Fruit fly (Drosophila melanogaster) whole organism, pupa: Measurements from ENCODE around the gene CG43175.

Source experiments
- CG10348 ChIP-seq: fragments of 200-800 bp; sonication (Bioruptor generic); IDR thresholded peaks from 2 replicates; pipeline ENCODE4 v1.3.6; 2022; ENCODE audit warnings: missing biosample characterization, missing genetic modification characterization
- CG12605 ChIP-seq: fragments of 200-800 bp; sonication (Bioruptor generic); IDR thresholded peaks from 2 replicates; pipeline ENCODE4 v1.3.6; 2022; ENCODE audit warnings: missing biosample characterization, missing genetic modification characterization
- CG13204 ChIP-seq: fragments of 200-800 bp; sonication (Bioruptor generic); optimal IDR thresholded peaks from 2 replicates; lab custom pipeline; 2018; ENCODE audit warnings: missing biosample characterization, mild to moderate bottlenecking, missing genetic modification characterization, moderate library complexity
- CG14655 ChIP-seq: fragments of 200-800 bp; sonication (Bioruptor generic); optimal IDR thresholded peaks from 3 replicates; lab custom pipeline; 2017; ENCODE audit warnings: mild to moderate bottlenecking, missing biosample characterization, missing genetic modification reagents, missing genetic modification characterization
- CG15710 ChIP-seq: fragments of 200-800 bp; sonication (Bioruptor generic); optimal IDR thresholded peaks from 2 replicates; lab custom pipeline; 2018; ENCODE audit warnings: missing biosample characterization, mild to moderate bottlenecking, missing genetic modification characterization, moderate library complexity
- CG17806 ChIP-seq: fragments of 200-800 bp; sonication (Bioruptor generic); optimal IDR thresholded peaks from 2 replicates; lab custom pipeline; 2018; ENCODE audit warnings: missing biosample characterization, mild to moderate bottlenecking, missing genetic modification characterization, moderate library complexity
- CG32121 ChIP-seq: fragments of 200-800 bp; sonication (Bioruptor generic); IDR thresholded peaks from 2 replicates; pipeline ENCODE4 v1.3.6; 2022; ENCODE audit warnings: missing biosample characterization, missing genetic modification characterization
- CG34367 ChIP-seq: fragments of 200-800 bp; sonication (Bioruptor generic); optimal IDR thresholded peaks from 2 replicates; lab custom pipeline; 2018; ENCODE audit warnings: missing biosample characterization, mild to moderate bottlenecking, missing genetic modification characterization
- CG4496 ChIP-seq: fragments of 200-800 bp; sonication (Bioruptor generic); IDR thresholded peaks from 3 replicates; pipeline ENCODE4 v1.3.6; 2022; ENCODE audit warnings: missing biosample characterization, missing genetic modification characterization
- CG8159 ChIP-seq: fragments of 200-800 bp; sonication (Bioruptor generic); optimal IDR thresholded peaks from 3 replicates; lab custom pipeline; 2018; ENCODE audit warnings: missing biosample characterization, mild to moderate bottlenecking, missing genetic modification characterization, moderate library complexity
- CG8301 ChIP-seq: fragments of 200-800 bp; sonication (Bioruptor generic); optimal IDR thresholded peaks from 2 replicates; lab custom pipeline; 2018; ENCODE audit warnings: missing biosample characterization, mild to moderate bottlenecking, missing genetic modification characterization
- CG9948 ChIP-seq: fragments of 200-800 bp; sonication (Bioruptor generic); optimal IDR thresholded peaks from 2 replicates; lab custom pipeline; 2018; ENCODE audit warnings: missing biosample characterization, mild to moderate bottlenecking, missing genetic modification characterization, moderate library complexity
- D1 ChIP-seq: fragments of 200-800 bp; sonication (Bioruptor generic); optimal IDR thresholded peaks from 2 replicates; lab custom pipeline; 2018; ENCODE audit warnings: missing biosample characterization, mild to moderate bottlenecking, missing genetic modification characterization, moderate library complexity
- EcR ChIP-seq: fragments of 200-800 bp; sonication (Bioruptor generic); optimal IDR thresholded peaks from 3 replicates; lab custom pipeline; 2019; ENCODE audit warnings: missing biosample characterization, missing genetic modification characterization, mild to moderate bottlenecking, moderate library complexity, missing genetic modification reagents
- Ets98B ChIP-seq: fragments of 200-800 bp; sonication (Bioruptor generic); IDR thresholded peaks from 2 replicates; pipeline ENCODE4 v1.3.6; 2022; ENCODE audit warnings: missing biosample characterization, missing genetic modification characterization
- Pif1A ChIP-seq: fragments of 200-800 bp; sonication (Bioruptor generic); optimal IDR thresholded peaks from 3 replicates; lab custom pipeline; 2016; ENCODE audit warnings: missing biosample characterization, missing genetic modification characterization
- Pif1B ChIP-seq: fragments of 200-800 bp; sonication (Bioruptor generic); optimal IDR thresholded peaks from 3 replicates; lab custom pipeline; 2016; ENCODE audit warnings: missing biosample characterization, missing genetic modification characterization
- Snoo ChIP-seq: fragments of 200-800 bp; sonication (Bioruptor generic); optimal IDR thresholded peaks from 3 replicates; lab custom pipeline; 2017; ENCODE audit warnings: missing biosample characterization, mild to moderate bottlenecking, missing genetic modification characterization, inconsistent platforms
- fd96Ca ChIP-seq: fragments of 200-800 bp; sonication (Bioruptor generic); IDR thresholded peaks from 3 replicates; pipeline ENCODE4 v1.3.6; 2022; ENCODE audit warnings: missing biosample characterization, missing genetic modification characterization
- gl ChIP-seq: fragments of 200-800 bp; sonication (Bioruptor generic); optimal IDR thresholded peaks from 2 replicates; lab custom pipeline; 2018; ENCODE audit warnings: missing biosample characterization, mild to moderate bottlenecking, missing genetic modification characterization
- rn ChIP-seq: fragments of 200-800 bp; sonication (Bioruptor generic); IDR thresholded peaks from 2 replicates; pipeline ENCODE4 v1.3.6; 2022; ENCODE audit warnings: missing biosample characterization, missing genetic modification characterization

CG43175 gene

DNA sequence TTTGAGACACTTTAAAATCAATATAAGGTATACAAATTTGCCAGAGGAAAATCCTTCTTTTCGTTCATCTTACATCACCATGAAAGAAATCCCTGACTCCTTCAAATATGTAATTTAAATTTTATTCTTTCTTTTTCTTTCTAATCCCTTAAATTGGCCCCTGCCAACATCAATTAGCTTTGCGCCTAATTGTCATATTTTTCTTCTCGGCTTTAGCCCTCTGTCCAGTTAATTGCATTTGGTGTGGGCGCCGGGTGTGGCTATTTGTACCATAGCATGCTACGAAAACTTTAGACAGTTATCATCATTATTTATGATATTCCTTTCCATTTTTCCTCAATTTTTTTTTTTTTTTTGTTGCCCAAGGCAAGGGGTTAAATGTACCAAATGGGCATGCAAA lies at the start of gene CG43175:
Gene CG43175 (plus strand): TSS at position 301 of the 400 bp plus-strand sequence.
- TF ChIP-seq CG8301 (tag; lab: Kevin White, UChicago) = no peak
- TF ChIP-seq CG12605 (GFP tag; lab: Robert Waterston, UW) = no peak
- TF ChIP-seq gl = no peak
- no peak for TF ChIP-seq CG34367
- no peak for TF ChIP-seq CG17806 (tag; lab: Kevin White, UChicago)
- no peak for TF ChIP-seq CG13204 (GFP tag; lab: Kevin White, UChicago)
- no peak for TF ChIP-seq CG32121
- no peak for TF ChIP-seq CG8159 (tag; lab: Kevin White, UChicago)
- no peak for TF ChIP-seq fd96Ca
- TF ChIP-seq CG10348 (GFP tag; lab: Robert Waterston, UW) = no peak
- TF ChIP-seq CG14655 (GFP tag; lab: Kevin White, UChicago) = no peak
- no peak for TF ChIP-seq Ets98B (GFP tag; lab: Robert Waterston, UW)
- no peak for TF ChIP-seq Pif1A (GFP tag; lab: Kevin White, UChicago)
- no peak for TF ChIP-seq CG15710 (tag; lab: Kevin White, UChicago)
- TF ChIP-seq D1 (tag; lab: Kevin White, UChicago) = no peak

DNA sequence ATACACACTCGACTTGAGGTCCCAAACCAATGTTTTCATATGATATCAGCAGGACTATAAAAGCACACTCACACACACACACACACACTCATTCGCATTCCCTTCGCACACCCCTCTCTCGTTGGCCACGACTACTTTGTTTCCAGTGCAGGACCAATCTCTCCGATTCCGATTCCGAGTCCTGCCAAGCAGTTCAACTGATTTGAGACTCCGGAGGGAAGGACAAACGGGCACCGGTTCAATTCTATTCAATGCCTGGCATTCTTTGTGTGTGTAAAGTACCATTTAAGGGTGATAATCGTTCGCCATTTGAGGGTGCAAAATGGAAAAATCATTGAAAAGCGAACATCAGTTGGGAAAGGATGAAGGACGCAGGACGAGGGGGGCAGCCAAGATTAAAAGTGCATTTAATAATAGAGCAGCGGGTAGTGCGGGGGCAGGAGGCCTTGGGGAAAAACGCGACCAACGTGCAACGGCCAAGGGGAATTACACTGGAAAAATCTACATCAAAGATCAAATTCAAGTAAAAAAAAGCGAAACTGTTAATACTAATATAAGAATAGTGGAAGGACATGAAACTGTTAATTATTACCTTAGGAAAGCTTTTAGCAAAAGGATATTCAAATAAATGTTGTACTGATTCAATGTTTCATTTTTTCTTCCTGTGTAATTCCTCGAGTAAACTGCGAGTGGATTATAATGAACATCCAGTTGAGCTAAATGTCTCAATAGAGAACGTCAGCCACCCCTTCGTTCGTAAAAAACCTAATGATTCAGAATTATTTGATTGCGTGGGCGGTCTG lies 46.7 kb upstream of the CG43175 start:
- peak; percentile 26 for TF ChIP-seq CG8159 (tag; lab: Kevin White, UChicago)
- no peak for TF ChIP-seq CG8301 (tag; lab: Kevin White, UChicago)

DNA sequence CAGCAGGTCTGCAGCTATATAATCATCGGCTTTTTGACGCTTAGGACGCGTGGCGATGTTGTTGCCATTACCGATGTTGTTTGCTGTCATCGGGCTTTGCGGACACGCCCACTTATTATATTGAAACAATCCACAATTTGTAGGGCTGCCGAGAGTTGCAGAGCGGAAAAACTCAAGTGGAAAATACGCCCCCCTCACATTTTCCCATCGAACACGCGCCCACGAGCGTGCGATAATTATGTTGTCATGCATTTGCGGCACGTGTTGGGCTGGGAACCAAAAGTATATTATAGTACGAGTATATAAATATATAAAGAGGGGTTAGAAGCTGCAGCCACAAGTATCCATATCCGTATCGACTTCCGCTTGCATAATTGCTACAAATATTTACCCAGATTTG lies 41.7 kb upstream of the CG43175 start:
- TF ChIP-seq D1 (tag; lab: Kevin White, UChicago) (no peak), CG14655 (GFP tag; lab: Kevin White, UChicago) (no peak), EcR (GFP tag; lab: Kevin White, UChicago) (no peak), CG10348 (GFP tag; lab: Robert Waterston, UW) (no peak), CG17806 (tag; lab: Kevin White, UChicago) (no peak), Pif1A (GFP tag; lab: Kevin White, UChicago) (no peak), CG8159 (tag; lab: Kevin White, UChicago) (no peak), CG12605 (GFP tag; lab: Robert Waterston, UW) (no peak), CG34367 (no peak), Snoo (tag; lab: Kevin White, UChicago) (no peak), CG4496 (GFP tag; lab: Robert Waterston, UW) (no peak), Pif1B (GFP tag; lab: Kevin White, UChicago) (no peak)
- TF ChIP-seq, all 21 proteins: peak for 0

DNA sequence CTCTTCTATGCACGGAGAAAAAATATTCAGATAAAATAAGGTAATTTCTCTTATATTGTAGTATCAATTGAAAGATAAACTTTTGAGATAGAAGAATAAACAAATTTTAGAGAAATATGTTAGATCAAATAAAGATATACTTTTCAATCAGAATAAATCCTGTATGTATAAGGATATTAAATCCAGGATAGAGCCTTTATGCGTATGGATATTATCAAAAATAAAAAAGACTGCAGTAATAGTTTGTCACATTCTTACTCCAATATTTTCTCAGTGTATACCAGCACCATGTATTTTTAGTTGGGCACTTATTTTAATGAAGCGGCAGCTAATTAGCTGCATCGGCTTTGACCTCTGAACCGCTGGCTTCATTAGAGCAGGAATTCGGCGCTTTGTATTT lies 38.7 kb upstream of the CG43175 start:
- no peak for TF ChIP-seq Pif1B (GFP tag; lab: Kevin White, UChicago)
- no peak for TF ChIP-seq CG34367
- TF ChIP-seq gl = no peak
- no peak for TF ChIP-seq CG15710 (tag; lab: Kevin White, UChicago)
- TF ChIP-seq, all 21 proteins: peak for 0

DNA sequence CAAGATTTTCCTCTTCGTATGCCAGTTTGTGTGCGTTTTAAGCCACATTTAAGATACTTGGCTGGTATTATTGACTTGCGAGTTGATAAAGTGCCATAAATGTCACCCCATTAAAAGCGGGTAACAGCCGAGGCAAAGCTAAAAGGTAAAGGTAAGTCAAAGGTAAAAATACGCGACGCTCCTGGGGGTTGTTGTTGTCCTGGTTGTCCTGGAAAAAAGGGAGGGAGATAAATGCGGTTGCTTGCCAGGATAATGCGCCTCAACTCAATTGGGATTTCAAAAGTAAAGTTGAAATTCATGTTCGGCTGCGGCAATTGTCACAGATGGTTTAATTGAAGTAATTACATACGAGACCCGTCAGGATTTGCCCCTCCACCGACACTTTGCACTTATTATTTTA lies 37.0 kb upstream of the CG43175 start:
- TF ChIP-seq CG14655 (GFP tag; lab: Kevin White, UChicago) (no peak), Pif1B (GFP tag; lab: Kevin White, UChicago) (no peak), CG15710 (tag; lab: Kevin White, UChicago) (no peak), CG34367 (no peak), rn (GFP tag; lab: Robert Waterston, UW) (no peak), Pif1A (GFP tag; lab: Kevin White, UChicago) (no peak), CG10348 (GFP tag; lab: Robert Waterston, UW) (no peak), Snoo (tag; lab: Kevin White, UChicago) (no peak), CG8159 (tag; lab: Kevin White, UChicago) (no peak), CG32121 (no peak), CG9948 (tag; lab: Kevin White, UChicago) (no peak), CG4496 (GFP tag; lab: Robert Waterston, UW) (no peak), D1 (tag; lab: Kevin White, UChicago) (no peak)

DNA sequence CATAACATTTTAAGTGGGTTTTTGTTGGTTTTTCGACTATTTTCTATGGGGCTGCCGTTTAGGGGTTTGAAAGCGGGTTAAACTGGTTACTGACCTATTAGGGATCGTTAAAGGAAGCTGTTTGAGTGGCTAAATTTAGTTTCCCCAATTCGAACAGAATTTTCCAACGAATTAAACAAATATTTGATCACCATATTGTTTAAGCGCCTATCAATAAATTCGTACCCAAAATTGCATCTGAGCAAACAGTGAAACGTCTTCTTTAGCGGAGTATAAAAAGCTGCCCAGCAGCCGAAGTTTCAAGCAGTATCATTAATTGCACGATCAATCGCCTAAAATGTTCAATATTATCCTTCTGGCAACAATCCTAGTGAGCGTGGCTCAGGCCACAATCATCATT lies 36.4 kb upstream of the CG43175 start, which contains the start of gene Sgs5bis:
Gene Sgs5bis (plus strand): TSS at position 301 of the 400 bp plus-strand sequence.
- TF ChIP-seq CG13204 (GFP tag; lab: Kevin White, UChicago) (no peak), CG9948 (tag; lab: Kevin White, UChicago) (no peak), CG8159 (tag; lab: Kevin White, UChicago) (no peak), CG4496 (GFP tag; lab: Robert Waterston, UW) (no peak), Ets98B (GFP tag; lab: Robert Waterston, UW) (no peak), rn (GFP tag; lab: Robert Waterston, UW) (no peak), gl (no peak), CG17806 (tag; lab: Kevin White, UChicago) (no peak), EcR (GFP tag; lab: Kevin White, UChicago) (no peak), fd96Ca (no peak), D1 (tag; lab: Kevin White, UChicago) (no peak), Pif1A (GFP tag; lab: Kevin White, UChicago) (no peak), CG32121 (no peak), CG34367 (no peak), Pif1B (GFP tag; lab: Kevin White, UChicago) (no peak), CG14655 (GFP tag; lab: Kevin White, UChicago) (no peak), CG8301 (tag; lab: Kevin White, UChicago) (no peak)
